Fruit fly (Drosophila melanogaster) whole organism, embryonic: ENCODE measurements around the gene ppk20.

ENCODE experiments used
- Antp ChIP-seq: fragments of 200-800 bp; sonication (Bioruptor generic); optimal IDR thresholded peaks from 3 replicates; lab custom pipeline; 2016; ENCODE audit warnings: missing biosample characterization, missing genetic modification characterization
- Asciz ChIP-seq: fragments of 200-800 bp; sonication (Bioruptor generic); optimal IDR thresholded peaks from 2 replicates; lab custom pipeline; 2017; ENCODE audit warnings: missing biosample characterization, mild to moderate bottlenecking, missing genetic modification characterization, missing genetic modification reagents
- Atf3 ChIP-seq: fragments of 200-800 bp; sonication (Bioruptor generic); optimal IDR thresholded peaks from 3 replicates; lab custom pipeline; 2016; ENCODE audit warnings: missing biosample characterization, missing genetic modification characterization
- B-H1 ChIP-seq: fragments of 200-800 bp; sonication (Bioruptor generic); IDR thresholded peaks from 3 replicates; pipeline ENCODE4 v1.3.6; 2022; ENCODE audit warnings: missing biosample characterization, missing genetic modification characterization
- BtbVII ChIP-seq: fragments of 200-800 bp; sonication (Bioruptor generic); optimal IDR thresholded peaks from 3 replicates; lab custom pipeline; 2017; ENCODE audit warnings: missing biosample characterization, mild to moderate bottlenecking, missing genetic modification characterization
- CG10565 ChIP-seq: fragments of 200-800 bp; sonication (Bioruptor generic); optimal IDR thresholded peaks from 3 replicates; lab custom pipeline; 2016; ENCODE audit warnings: missing biosample characterization, mild to moderate bottlenecking, missing genetic modification characterization
- CG10959 ChIP-seq: fragments of 200-800 bp; sonication (Bioruptor generic); IDR thresholded peaks from 2 replicates; pipeline ENCODE4 v1.3.6; 2022; ENCODE audit warnings: missing biosample characterization, missing genetic modification characterization
- CG12155 ChIP-seq: fragments of 200-800 bp; sonication (Bioruptor generic); optimal IDR thresholded peaks from 3 replicates; lab custom pipeline; 2016; ENCODE audit warnings: missing biosample characterization, missing genetic modification characterization
- CG12942 ChIP-seq: fragments of 200-800 bp; sonication (Bioruptor generic); optimal IDR thresholded peaks from 3 replicates; lab custom pipeline; 2016; ENCODE audit warnings: missing biosample characterization, missing genetic modification characterization
- CG13424 ChIP-seq: fragments of 200-800 bp; sonication (Bioruptor generic); optimal IDR thresholded peaks from 2 replicates; lab custom pipeline; 2019; ENCODE audit warnings: missing biosample characterization, mild to moderate bottlenecking, missing genetic modification characterization, moderate library complexity
- CG14014 ChIP-seq: fragments of 200-800 bp; sonication (Bioruptor generic); IDR thresholded peaks from 2 replicates; pipeline ENCODE4 v1.3.6; 2022; ENCODE audit warnings: missing biosample characterization, missing genetic modification characterization
- CG17361 ChIP-seq: fragments of 200-800 bp; sonication (Bioruptor generic); IDR thresholded peaks from 3 replicates; pipeline ENCODE4 v1.3.6; 2022; ENCODE audit warnings: missing biosample characterization, missing genetic modification characterization
- CG17385 ChIP-seq: fragments of 200-800 bp; sonication (Bioruptor generic); optimal IDR thresholded peaks from 3 replicates; lab custom pipeline; 2018; ENCODE audit warnings: missing biosample characterization, mild to moderate bottlenecking, missing genetic modification characterization
- CG17829 ChIP-seq: fragments of 200-800 bp; optimal IDR thresholded peaks from 2 replicates; lab custom pipeline; 2019; ENCODE audit warnings: missing biosample characterization, mild to moderate bottlenecking, missing genetic modification characterization, moderate library complexity
- CG30431 ChIP-seq: fragments of 200-800 bp; sonication (Bioruptor generic); optimal IDR thresholded peaks from 2 replicates; lab custom pipeline; 2017; ENCODE audit warnings: missing biosample characterization, missing genetic modification characterization
- CG31224 ChIP-seq: fragments of 200-800 bp; sonication (Bioruptor generic); IDR thresholded peaks from 2 replicates; pipeline ENCODE4 v1.3.6; 2022; ENCODE audit warnings: missing biosample characterization, missing genetic modification characterization
- CG3407 ChIP-seq: fragments of 200-800 bp; sonication (Bioruptor generic); optimal IDR thresholded peaks from 2 replicates; lab custom pipeline; 2018; ENCODE audit warnings: missing biosample characterization, mild to moderate bottlenecking, missing genetic modification characterization
- CG4328 ChIP-seq: fragments of 200-800 bp; sonication (Bioruptor generic); optimal IDR thresholded peaks from 3 replicates; lab custom pipeline; 2017; ENCODE audit warnings: missing biosample characterization, missing genetic modification reagents, missing genetic modification characterization
- CG4617 ChIP-seq: fragments of 200-800 bp; sonication (Bioruptor generic); optimal IDR thresholded peaks from 3 replicates; lab custom pipeline; 2016; ENCODE audit warnings: missing biosample characterization, missing genetic modification characterization, borderline replicate concordance
- CG6175 ChIP-seq: fragments of 200-800 bp; sonication (Bioruptor generic); IDR thresholded peaks from 3 replicates; pipeline ENCODE4 v1.3.6; 2022; ENCODE audit warnings: missing biosample characterization, missing genetic modification characterization
- CG8388 ChIP-seq: fragments of 200-800 bp; sonication (Bioruptor generic); optimal IDR thresholded peaks from 2 replicates; lab custom pipeline; 2019; ENCODE audit warnings: missing biosample characterization, mild to moderate bottlenecking, missing genetic modification characterization, moderate library complexity
- CTCF ChIP-seq: fragments of 200-800 bp; sonication (Bioruptor generic); optimal IDR thresholded peaks from 2 replicates; lab custom pipeline; 2017; ENCODE audit warnings: missing biosample characterization, mild to moderate bottlenecking, missing genetic modification characterization, moderate library complexity
- CrebB ChIP-seq: fragments of 200-800 bp; sonication (Bioruptor generic); optimal IDR thresholded peaks from 3 replicates; lab custom pipeline; 2018; ENCODE audit warnings: missing biosample characterization, mild to moderate bottlenecking, missing genetic modification characterization
- Dbx ChIP-seq: fragments of 200-800 bp; sonication (Bioruptor generic); IDR thresholded peaks from 3 replicates; pipeline ENCODE4 v1.3.6; 2022; ENCODE audit warnings: missing biosample characterization, missing genetic modification characterization
- Mad ChIP-seq: fragments of 200-800 bp; sonication (Bioruptor generic); optimal IDR thresholded peaks from 2 replicates; lab custom pipeline; 2016; ENCODE audit warnings: missing biosample characterization, missing genetic modification characterization
- Myb ChIP-seq: fragments of 200-800 bp; sonication (Bioruptor generic); optimal IDR thresholded peaks from 2 replicates; lab custom pipeline; 2016; ENCODE audit warnings: missing biosample characterization, missing genetic modification characterization
- Nf-YB ChIP-seq: fragments of 200-800 bp; sonication (Bioruptor generic); optimal IDR thresholded peaks from 3 replicates; lab custom pipeline; 2019; ENCODE audit warnings: missing biosample characterization, mild to moderate bottlenecking, missing genetic modification characterization, moderate library complexity
- Nf-YC ChIP-seq: fragments of 200-800 bp; optimal IDR thresholded peaks from 3 replicates; lab custom pipeline; 2019; ENCODE audit warnings: missing biosample characterization, mild to moderate bottlenecking, missing genetic modification characterization, moderate library complexity
- Oaz ChIP-seq: fragments of 200-800 bp; sonication (Bioruptor generic); IDR thresholded peaks from 2 replicates; pipeline ENCODE4 v1.3.6; 2022; ENCODE audit warnings: missing biosample characterization, missing genetic modification characterization
- Rx ChIP-seq: fragments of 200-800 bp; sonication (Bioruptor generic); IDR thresholded peaks from 2 replicates; pipeline ENCODE4 v1.3.6; 2022; ENCODE audit warnings: missing biosample characterization, missing genetic modification characterization
- Trl ChIP-seq, 3 experiments: fragments of >200 bp in 2 of 3; fragments of 200-800 bp in 1 of 3; sonication (Bioruptor generic) in 1 of 3; optimal IDR thresholded peaks; 2 replicates in 1 of 3; 3 replicates in 2 of 3; lab custom pipeline; 2016 to 2017; ENCODE audit warnings: missing biosample characterization in 1 of 3, missing genetic modification characterization in 1 of 3
- Xrp1 ChIP-seq: fragments of 200-800 bp; sonication (Bioruptor generic); IDR thresholded peaks from 2 replicates; pipeline ENCODE4 v1.3.6; 2022; ENCODE audit warnings: missing biosample characterization, missing genetic modification characterization
- crol ChIP-seq: fragments of 200-800 bp; sonication (Bioruptor generic); IDR thresholded peaks from 2 replicates; pipeline ENCODE4 v1.3.6; 2022; ENCODE audit warnings: missing biosample characterization, missing genetic modification characterization
- dan ChIP-seq: fragments of 200-800 bp; sonication (Bioruptor generic); IDR thresholded peaks from 2 replicates; pipeline ENCODE4 v1.3.6; 2022; ENCODE audit warnings: missing biosample characterization, missing genetic modification characterization
- fd96Cb ChIP-seq: fragments of 200-800 bp; sonication (Bioruptor generic); optimal IDR thresholded peaks from 2 replicates; lab custom pipeline; 2018; ENCODE audit warnings: missing biosample characterization, mild to moderate bottlenecking, missing genetic modification characterization, moderate library complexity
- hbn ChIP-seq: fragments of 200-800 bp; sonication (Bioruptor generic); IDR thresholded peaks from 2 replicates; pipeline ENCODE4 v1.3.6; 2022; ENCODE audit warnings: missing biosample characterization, missing genetic modification characterization; ENCODE audit not compliant: partially characterized antibody
- ken ChIP-seq: fragments of 200-800 bp; sonication (Bioruptor generic); IDR thresholded peaks from 3 replicates; pipeline ENCODE4 v1.3.6; 2022; ENCODE audit warnings: missing biosample characterization, missing genetic modification characterization
- nmo ChIP-seq: fragments of 200-800 bp; sonication (Bioruptor generic); optimal IDR thresholded peaks from 2 replicates; lab custom pipeline; 2018; ENCODE audit warnings: missing biosample characterization, mild to moderate bottlenecking, missing genetic modification characterization, moderate library complexity
- phol ChIP-seq: fragments of 200-800 bp; sonication (Bioruptor generic); optimal IDR thresholded peaks from 3 replicates; lab custom pipeline; 2018; ENCODE audit warnings: missing biosample characterization, mild to moderate bottlenecking, missing genetic modification characterization, moderate library complexity
- pzg ChIP-seq: fragments of 200-800 bp; sonication (Bioruptor generic); optimal IDR thresholded peaks from 3 replicates; lab custom pipeline; 2018; ENCODE audit warnings: missing biosample characterization, mild to moderate bottlenecking, missing genetic modification characterization, moderate library complexity
- tap ChIP-seq: fragments of 200-800 bp; optimal IDR thresholded peaks from 3 replicates; lab custom pipeline; 2019; ENCODE audit warnings: missing biosample characterization, mild to moderate bottlenecking, missing genetic modification characterization, moderate library complexity
- zen ChIP-seq: fragments of 200-800 bp; sonication (Bioruptor generic); optimal IDR thresholded peaks from 3 replicates; lab custom pipeline; 2018; ENCODE audit warnings: missing biosample characterization, mild to moderate bottlenecking, missing genetic modification characterization, moderate library complexity

Gene ppk20

dm6 chr3R:29716782-29717317 lies 48.2 kb upstream of the ppk20 start, which contains the start of gene Obp99b (continued):
- TF ChIP-seq CG14014 (GFP tag; lab: Robert Waterston, UW) (peak; percentile 66; the same call in 1 of the 2 replicates), CTCF (GFP tag; lab: Kevin White, UChicago) (peak; percentile 94), Atf3 (GFP tag; lab: Kevin White, UChicago) (peak; percentile 82), Dbx (GFP tag; lab: Robert Waterston, UW) (peak; percentile 68; the same call in 2 of the 3 replicates), CG17385 (GFP tag; lab: Kevin White, UChicago) (peak; percentile 69), Asciz (GFP tag; lab: Kevin White, UChicago) (peak; percentile 84), Nf-YB (GFP tag; lab: Kevin White, UChicago) (peak; percentile 40), B-H1 (GFP tag; lab: Robert Waterston, UW) (peak; percentile 61; the same call in 2 of the 3 replicates), fd96Cb (peak; percentile 47), Myb (peak; percentile 46), hbn (GFP tag; lab: Robert Waterston, UW) (no peak), Xrp1 (GFP tag; lab: Robert Waterston, UW) (peak; percentile 73), CG10565 (GFP tag; lab: Kevin White, UChicago) (peak; percentile 5), CG17361 (peak; percentile 39; the same call in 2 of the 3 replicates), dan (GFP tag; lab: Robert Waterston, UW) (no peak), CG8388 (peak; percentile 53), CG17829 (peak; percentile 77), Rx (GFP tag; lab: Robert Waterston, UW) (peak; percentile 69), crol (GFP tag; lab: Robert Waterston, UW) (0 out of 2 replicates have a peak, but pooled peaks have one; percentile 28), CG31224 (GFP tag; lab: Robert Waterston, UW) (peak; percentile 58; the same call in 1 of the 2 replicates), CG4617 (GFP tag; lab: Kevin White, UChicago) (peak; percentile 27), Trl (optimal IDR thresholded peaks at IDR 0.05; lab: Kevin White, UChicago) (peak in 1 of 2 experiments; percentile 10), Trl (GFP tag; optimal IDR thresholded peaks at IDR 0.05; lab: Kevin White, UChicago) (peak; percentile 85), nmo (GFP tag; lab: Kevin White, UChicago) (peak; percentile 60), Nf-YC (tag; lab: Kevin White, UChicago) (peak; percentile 25), BtbVII (GFP tag; lab: Kevin White, UChicago) (peak; percentile 79), pzg (GFP tag; lab: Kevin White, UChicago) (no peak), CG6175 (GFP tag; lab: Robert Waterston, UW) (peak; percentile 68; the same call in 2 of the 3 replicates), tap (tag; lab: Kevin White, UChicago) (peak; percentile 46), Antp (peak; percentile 84), zen (tag; lab: Kevin White, UChicago) (peak; percentile 66), CG10959 (peak; percentile 88), CG3407 (GFP tag; lab: Kevin White, UChicago) (peak; percentile 76), Mad (GFP tag; lab: Kevin White, UChicago) (peak; percentile 78), Oaz (peak; percentile 59), CG13424 (tag; lab: Kevin White, UChicago) (peak; percentile 71), CrebB (tag; lab: Kevin White, UChicago) (peak; percentile 74), CG30431 (peak; percentile 83), phol (tag; lab: Kevin White, UChicago) (peak; percentile 51), CG12155 (GFP tag; lab: Kevin White, UChicago) (peak; percentile 45), CG12942 (GFP tag; lab: Kevin White, UChicago) (peak; percentile 60), ken (peak; percentile 85), CG4328 (GFP tag; lab: Kevin White, UChicago) (peak; percentile 52)
